Fruit fly (Drosophila melanogaster): ENCODE measurements around the gene lush.

lush gene

dm6 chr3L:19598369-19599148, 7.3 kb downstream of the lush start, which contains the start of the genes ash1 and Taf6:
Gene ash1 (minus strand): TSS chr3L:19598755.
Gene Taf6 (plus strand): TSS chr3L:19599088.
- peak; percentile 9 for TF ChIP-seq CG1620 (GFP tag; optimal IDR thresholded peaks at IDR 0.05)
- TF ChIP-seq Crg-1 (GFP tag; optimal IDR thresholded peaks at IDR 0.05): peak; percentile 26
- no peak for TF ChIP-seq kay (GFP tag; ENCODE audit: borderline replicate concordance)
- TF ChIP-seq CG11617 (GFP tag; optimal IDR thresholded peaks at IDR 0.05): peak; percentile 1

dm6 chr3L:19590422-19590821, 15.5 kb downstream of the lush start, which contains the start of gene CG14100:
Gene CG14100 (minus strand): TSS chr3L:19590524.
- TF ChIP-seq CG33017 (tag; optimal IDR thresholded peaks at IDR 0.05): peak; percentile 100
- TF ChIP-seq toe (GFP tag; optimal IDR thresholded peaks at IDR 0.05): peak; percentile 100
- TF ChIP-seq Hr96 (GFP tag; optimal IDR thresholded peaks at IDR 0.05): peak; percentile 100
- TF ChIP-seq Clk (GFP tag; optimal IDR thresholded peaks at IDR 0.05): peak; percentile 100
- TF ChIP-seq tj (GFP tag; optimal IDR thresholded peaks at IDR 0.05): peak; percentile 98
- TF ChIP-seq kay (GFP tag; ENCODE audit: borderline replicate concordance): peak; percentile 100
- peak; percentile 100 for TF ChIP-seq CG14711 (tag; optimal IDR thresholded peaks at IDR 0.05)
- TF ChIP-seq ovo (GFP tag; optimal IDR thresholded peaks at IDR 0.05): peak; percentile 100
- TF ChIP-seq CG7101 (tag; optimal IDR thresholded peaks at IDR 0.05): peak; percentile 100
- TF ChIP-seq CG11617 (GFP tag; optimal IDR thresholded peaks at IDR 0.05): peak; percentile 100
- peak; percentile 98 for TF ChIP-seq cic (GFP tag; optimal IDR thresholded peaks at IDR 0.05)
- TF ChIP-seq CG12768 (GFP tag; optimal IDR thresholded peaks at IDR 0.05): peak; percentile 100
- peak; percentile 100 for TF ChIP-seq CG5204 (GFP tag; optimal IDR thresholded peaks at IDR 0.05)
- TF ChIP-seq pad (GFP tag; optimal IDR thresholded peaks at IDR 0.05): peak; percentile 98
- TF ChIP-seq Mnt (GFP tag; optimal IDR thresholded peaks at IDR 0.05): peak; percentile 100
- peak; percentile 100 for TF ChIP-seq Crg-1 (GFP tag; optimal IDR thresholded peaks at IDR 0.05)
- TF ChIP-seq CG1620 (GFP tag; optimal IDR thresholded peaks at IDR 0.05): peak; percentile 100
- TF ChIP-seq CG7045 (GFP tag; optimal IDR thresholded peaks at IDR 0.05): peak; percentile 100
- TF ChIP-seq cnc (optimal IDR thresholded peaks at IDR 0.05): no peak
- peak; percentile 100 for TF ChIP-seq bab1 (GFP tag; optimal IDR thresholded peaks at IDR 0.05)

- TF ChIP-seq tj (GFP tag; optimal IDR thresholded peaks at IDR 0.05) (peak; percentile 28), CG5204 (GFP tag; optimal IDR thresholded peaks at IDR 0.05) (peak; percentile 38), Crg-1 (GFP tag; optimal IDR thresholded peaks at IDR 0.05) (no peak), Clk (GFP tag; optimal IDR thresholded peaks at IDR 0.05) (no peak), CG1620 (GFP tag; optimal IDR thresholded peaks at IDR 0.05) (peak; percentile 14), pad (GFP tag; optimal IDR thresholded peaks at IDR 0.05) (no peak), CG11617 (GFP tag; optimal IDR thresholded peaks at IDR 0.05) (peak; percentile 15), Hr96 (GFP tag; optimal IDR thresholded peaks at IDR 0.05) (no peak), bab1 (GFP tag; optimal IDR thresholded peaks at IDR 0.05) (peak; percentile 72), CG33017 (tag; optimal IDR thresholded peaks at IDR 0.05) (peak; percentile 46), ovo (GFP tag; optimal IDR thresholded peaks at IDR 0.05) (no peak), CG7101 (tag; optimal IDR thresholded peaks at IDR 0.05) (peak; percentile 33), Mnt (GFP tag; optimal IDR thresholded peaks at IDR 0.05) (peak; percentile 45), cnc (optimal IDR thresholded peaks at IDR 0.05) (no peak), cic (GFP tag; optimal IDR thresholded peaks at IDR 0.05) (no peak), toe (GFP tag; optimal IDR thresholded peaks at IDR 0.05) (peak; percentile 10), kay (GFP tag; ENCODE audit: borderline replicate concordance) (no peak), CG12768 (GFP tag; optimal IDR thresholded peaks at IDR 0.05) (no peak), CG14711 (tag; optimal IDR thresholded peaks at IDR 0.05) (no peak), CG7045 (GFP tag; optimal IDR thresholded peaks at IDR 0.05) (no peak)
Measured at dm6 chr3L:19585979-19586378, 19.9 kb downstream of the lush start, which contains the start of the genes CG9231 and CG9330. Gene CG9231 (minus strand): TSS chr3L:19586003. Gene CG9330 (plus strand): TSS chr3L:19586253.

- no peak for TF ChIP-seq CG7045 (GFP tag; optimal IDR thresholded peaks at IDR 0.05)
- no peak for TF ChIP-seq CG12768 (GFP tag; optimal IDR thresholded peaks at IDR 0.05)
- TF ChIP-seq CG7101 (tag; optimal IDR thresholded peaks at IDR 0.05): no peak
- no peak for TF ChIP-seq Crg-1 (GFP tag; optimal IDR thresholded peaks at IDR 0.05)
- no peak for TF ChIP-seq tj (GFP tag; optimal IDR thresholded peaks at IDR 0.05)
- no peak for TF ChIP-seq CG33017 (tag; optimal IDR thresholded peaks at IDR 0.05)
- TF ChIP-seq ovo (GFP tag; optimal IDR thresholded peaks at IDR 0.05): no peak
- no peak for TF ChIP-seq Mnt (GFP tag; optimal IDR thresholded peaks at IDR 0.05)
- TF ChIP-seq bab1 (GFP tag; optimal IDR thresholded peaks at IDR 0.05): no peak
- no peak for TF ChIP-seq CG1620 (GFP tag; optimal IDR thresholded peaks at IDR 0.05)
- no peak for TF ChIP-seq cnc (optimal IDR thresholded peaks at IDR 0.05)
- no peak for TF ChIP-seq CG14711 (tag; optimal IDR thresholded peaks at IDR 0.05)
- no peak for TF ChIP-seq cic (GFP tag; optimal IDR thresholded peaks at IDR 0.05)
- TF ChIP-seq kay (GFP tag; ENCODE audit: borderline replicate concordance): no peak
- TF ChIP-seq Clk (GFP tag; optimal IDR thresholded peaks at IDR 0.05): no peak
- no peak for TF ChIP-seq toe (GFP tag; optimal IDR thresholded peaks at IDR 0.05)
- TF ChIP-seq Hr96 (GFP tag; optimal IDR thresholded peaks at IDR 0.05): no peak
- no peak for TF ChIP-seq pad (GFP tag; optimal IDR thresholded peaks at IDR 0.05)
- no peak for TF ChIP-seq CG5204 (GFP tag; optimal IDR thresholded peaks at IDR 0.05)
Measured at dm6 chr3L:19584369-19584915, 21.4 kb downstream of the lush start, which contains the start of gene Shal. Gene Shal (minus strand): TSS chr3L:19584568.

- TF ChIP-seq CG33017 (tag; optimal IDR thresholded peaks at IDR 0.05) (no peak), toe (GFP tag; optimal IDR thresholded peaks at IDR 0.05) (no peak), CG1620 (GFP tag; optimal IDR thresholded peaks at IDR 0.05) (no peak), Clk (GFP tag; optimal IDR thresholded peaks at IDR 0.05) (no peak), Mnt (GFP tag; optimal IDR thresholded peaks at IDR 0.05) (no peak), pad (GFP tag; optimal IDR thresholded peaks at IDR 0.05) (no peak), CG5204 (GFP tag; optimal IDR thresholded peaks at IDR 0.05) (no peak), ovo (GFP tag; optimal IDR thresholded peaks at IDR 0.05) (no peak), CG12768 (GFP tag; optimal IDR thresholded peaks at IDR 0.05) (no peak), kay (GFP tag; ENCODE audit: borderline replicate concordance) (no peak), bab1 (GFP tag; optimal IDR thresholded peaks at IDR 0.05) (no peak)
Measured at dm6 chr3L:19580709-19581227, 25.1 kb downstream of the lush start.
